Worm (Caenorhabditis elegans) whole organism, mixed stage, embryonic: ENCODE results near the gene F54D8.10.

Experiments used
- blmp-1 ChIP-seq: fragments of 150-350 bp; optimal IDR thresholded peaks from 2 replicates; lab custom pipeline; 2014; ENCODE audit warnings: missing biosample characterization, missing genetic modification characterization
- ces-1 ChIP-seq: fragments of 150-350 bp; optimal IDR thresholded peaks from 2 replicates; lab custom pipeline; 2014; ENCODE audit warnings: missing biosample characterization, missing genetic modification reagents, missing genetic modification characterization
- lsy-2 ChIP-seq: fragments of 150-350 bp; optimal IDR thresholded peaks from 2 replicates; lab custom pipeline; 2014; ENCODE audit warnings: missing biosample characterization, missing genetic modification characterization
- nhr-12 ChIP-seq: fragments of 150-350 bp; optimal IDR thresholded peaks from 2 replicates; lab custom pipeline; 2014; ENCODE audit warnings: missing biosample characterization, missing genetic modification characterization
- nhr-237 ChIP-seq: fragments of 150-350 bp; optimal IDR thresholded peaks from 2 replicates; lab custom pipeline; 2014; ENCODE audit warnings: missing biosample characterization, missing genetic modification characterization
- nhr-76 ChIP-seq: sonication (generic microtip); optimal IDR thresholded peaks from 2 replicates; lab custom pipeline; 2017; ENCODE audit warnings: missing biosample characterization, missing genetic modification characterization
- pha-4 ChIP-seq: fragments of 150-350 bp; optimal IDR thresholded peaks from 2 replicates; lab custom pipeline; 2018; ENCODE audit warnings: missing biosample characterization, missing genetic modification reagents, missing genetic modification characterization
- sem-2 ChIP-seq: fragments of 200-800 bp; sonication (Bioruptor generic); optimal IDR thresholded peaks from 2 replicates; lab custom pipeline; 2018; ENCODE audit warnings: mild to moderate bottlenecking, missing genetic modification characterization, missing compliant biosample characterization
- snpc-4 ChIP-seq: fragments of 150-350 bp; optimal IDR thresholded peaks from 2 replicates; lab custom pipeline; 2014; ENCODE audit warnings: missing biosample characterization, missing genetic modification characterization
- unc-39 ChIP-seq: fragments of 150-350 bp; optimal IDR thresholded peaks from 2 replicates; lab custom pipeline; 2014; ENCODE audit warnings: missing biosample characterization, missing genetic modification characterization

DNA sequence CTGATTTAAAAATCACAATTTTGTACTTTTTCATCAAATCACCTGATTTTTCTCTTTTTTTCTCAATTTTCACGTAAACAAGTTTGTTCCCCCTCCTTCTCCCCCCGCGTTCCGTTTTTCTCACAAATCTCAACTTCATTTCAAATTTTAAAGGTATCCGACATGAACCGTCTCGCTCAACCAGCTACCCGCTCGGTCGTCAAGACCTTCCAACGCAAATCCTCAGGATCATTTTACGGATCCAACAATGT is 13.1 kb upstream of the F54D8.10 start, which contains the start of gene cox-6A:
- no peak for TF ChIP-seq ces-1 (GFP tag; lab: Kevin White, UChicago)
- TF ChIP-seq nhr-237 (tag; lab: Kevin White, UChicago): no peak
- no peak for TF ChIP-seq nhr-76 (tag; lab: Kevin White, UChicago)
- no peak for TF ChIP-seq blmp-1 (tag; lab: Kevin White, UChicago)
- no peak for TF ChIP-seq pha-4 (tag; lab: Kevin White, UChicago)
- TF ChIP-seq lsy-2 (tag; lab: Kevin White, UChicago): no peak
- TF ChIP-seq unc-39 (tag; lab: Kevin White, UChicago): no peak
- TF ChIP-seq nhr-12 (tag; lab: Kevin White, UChicago): no peak
- no peak for TF ChIP-seq sem-2 (GFP tag; lab: Kevin White, UChicago)
- no peak for TF ChIP-seq snpc-4 (tag; lab: Kevin White, UChicago)
